Worm (Caenorhabditis elegans) whole organism, early embryonic: ENCODE measurements around the gene sra-10.

Source experiments
- F13C5.2 ChIP-seq: sonication (generic microtip); optimal IDR thresholded peaks from 2 replicates; lab custom pipeline; 2017; ENCODE audit warnings: mild to moderate bottlenecking, missing genetic modification characterization, inconsistent platforms, missing compliant biosample characterization
- ama-1 ChIP-seq: fragments of 150-350 bp; optimal IDR thresholded peaks from 2 replicates; lab custom pipeline; 2014
- ceh-13 ChIP-seq: fragments of 200-800 bp; sonication (Bioruptor generic); optimal IDR thresholded peaks from 2 replicates; lab custom pipeline; 2018; ENCODE audit warnings: mild to moderate bottlenecking, missing genetic modification characterization, missing compliant biosample characterization
- ets-7 ChIP-seq: sonication (generic microtip); optimal IDR thresholded peaks from 2 replicates; lab custom pipeline; 2016; ENCODE audit warnings: missing genotype, missing genetic modification characterization, missing compliant biosample characterization
- flt-1 ChIP-seq: fragments of 200-800 bp; sonication (Bioruptor generic); IDR thresholded peaks from 2 replicates; pipeline ENCODE4 v1.3.6; 2022; ENCODE audit warnings: missing genetic modification characterization, missing compliant biosample characterization
- hmbx-1 ChIP-seq: sonication (generic microtip); optimal IDR thresholded peaks from 2 replicates; lab custom pipeline; 2016; ENCODE audit warnings: mild to moderate bottlenecking, missing genetic modification characterization, missing compliant biosample characterization
- pes-1 ChIP-seq: fragments of 200-800 bp; sonication (Bioruptor generic); IDR thresholded peaks from 2 replicates; pipeline ENCODE4 v1.3.6; 2022; ENCODE audit warnings: missing genetic modification reagents, missing genetic modification characterization, missing compliant biosample characterization
- sea-1 ChIP-seq: fragments of 200-800 bp; sonication (Bioruptor generic); conservative IDR thresholded peaks from 2 replicates; pipeline ENCODE4 v1.3.6; 2022; ENCODE audit warnings: missing genetic modification characterization, missing compliant biosample characterization
- tbx-11 ChIP-seq: fragments of 200-800 bp; sonication (Bioruptor generic); IDR thresholded peaks from 2 replicates; pipeline ENCODE4 v1.3.6; 2022; ENCODE audit warnings: missing genetic modification characterization, missing compliant biosample characterization

ce11 chrII:10847057-10847456, 47.8 kb downstream of the sra-10 start:
- TF ChIP-seq F13C5.2 (no peak), ets-7 (no peak), sea-1 (no peak), flt-1 (GFP tag; lab: Robert Waterston, UW) (no peak), pes-1 (GFP tag; lab: Robert Waterston, UW) (no peak), ama-1 (lab: Kevin White, UChicago) (no peak), ceh-13 (no peak), tbx-11 (GFP tag; lab: Robert Waterston, UW) (no peak), hmbx-1 (tag; lab: Kevin White, UChicago) (no peak)
